In genomic region chr3L:4543034-4543806, dm6 we compare ENCODE assay signal across 1 fruit fly cellular context.
TF ChIP-seq lines count a peak whose summit lies in the region.

No protein-coding gene starts in this region.

TF ChIP-seq in whole organism, embryonic, 481 proteins besides CTCF, POLR2A, EP300 and RAD21 (continued from another document and continues in another):
- TF ChIP-seq repo (GFP tag; optimal IDR thresholded peaks at IDR 0.05; lab: Kevin White, UChicago) (no peak), CG13123 (GFP tag; optimal IDR thresholded peaks at IDR 0.05; lab: Kevin White, UChicago) (no peak), CG10543 (GFP tag; optimal IDR thresholded peaks at IDR 0.05; lab: Kevin White, UChicago) (peak; percentile 43), CG4282 (GFP tag; optimal IDR thresholded peaks at IDR 0.05; lab: Kevin White, UChicago) (peak; percentile 80), Lhr (GFP tag; optimal IDR thresholded peaks at IDR 0.05; lab: Kevin White, UChicago) (no peak), nau (GFP tag; optimal IDR thresholded peaks at IDR 0.05; lab: Kevin White, UChicago) (no peak), CG7963 (GFP tag; IDR thresholded peaks at IDR 0.05; lab: Robert Waterston, UW; ENCODE audit: partially characterized antibody) (no peak), CG6175 (GFP tag; IDR thresholded peaks at IDR 0.05; lab: Robert Waterston, UW) (no peak; the same call in 2 of the 3 replicates), Deaf1 (tag; optimal IDR thresholded peaks at IDR 0.05; lab: Kevin White, UChicago) (peak; percentile 3), Atf6 (GFP tag; IDR thresholded peaks at IDR 0.05; lab: Robert Waterston, UW) (peak; percentile 9; the same call in 1 of the 2 replicates), dmrt99B (tag; optimal IDR thresholded peaks at IDR 0.05; lab: Kevin White, UChicago) (peak; percentile 16), Drgx (GFP tag; IDR thresholded peaks at IDR 0.05; lab: Robert Waterston, UW) (peak; percentile 78), CG8924 (tag; optimal IDR thresholded peaks at IDR 0.05; lab: Kevin White, UChicago) (peak; percentile 40), CG8765 (GFP tag; IDR thresholded peaks at IDR 0.05; lab: Robert Waterston, UW) (peak; percentile 37; the same call in 1 of the 2 replicates), CG12299 (tag; optimal IDR thresholded peaks at IDR 0.05; lab: Kevin White, UChicago) (no peak), nmo (GFP tag; optimal IDR thresholded peaks at IDR 0.05; lab: Kevin White, UChicago) (peak; percentile 5), CrebB (tag; optimal IDR thresholded peaks at IDR 0.05; lab: Kevin White, UChicago) (no peak), dmrt11E (tag; optimal IDR thresholded peaks at IDR 0.05; lab: Kevin White, UChicago) (no peak), CG17359 (tag; optimal IDR thresholded peaks at IDR 0.05; lab: Kevin White, UChicago) (peak; percentile 23), Rfx (GFP tag; IDR thresholded peaks at IDR 0.05; lab: Robert Waterston, UW) (peak; percentile 71), CkIIα-i1 (GFP tag; IDR thresholded peaks at IDR 0.05; lab: Robert Waterston, UW) (no peak), fd96Cb (tag; optimal IDR thresholded peaks at IDR 0.05; lab: Kevin White, UChicago) (no peak), CG32532 (GFP tag; IDR thresholded peaks at IDR 0.05; lab: Robert Waterston, UW) (peak; percentile 67), CG10267 (tag; optimal IDR thresholded peaks at IDR 0.05; lab: Kevin White, UChicago) (peak; percentile 13), sd (tag; optimal IDR thresholded peaks at IDR 0.05; lab: Kevin White, UChicago) (no peak), Gsc (GFP tag; IDR thresholded peaks at IDR 0.05; lab: Robert Waterston, UW) (no peak), Dad (GFP tag; optimal IDR thresholded peaks at IDR 0.05; lab: Kevin White, UChicago) (peak; percentile 22), CG12104 (GFP tag; optimal IDR thresholded peaks at IDR 0.05; lab: Kevin White, UChicago) (no peak), wdn (GFP tag; IDR thresholded peaks at IDR 0.05; lab: Robert Waterston, UW) (no peak), tx (GFP tag; optimal IDR thresholded peaks at IDR 0.05; lab: Kevin White, UChicago) (no peak), CG4424 (GFP tag; optimal IDR thresholded peaks at IDR 0.05; lab: Kevin White, UChicago) (peak; percentile 5), kah (GFP tag; optimal IDR thresholded peaks at IDR 0.05; lab: Kevin White, UChicago) (no peak), cg (GFP tag; optimal IDR thresholded peaks at IDR 0.05; lab: Kevin White, UChicago) (no peak), Jarid2 (GFP tag; optimal IDR thresholded peaks at IDR 0.05; lab: Kevin White, UChicago) (no peak), vnd (GFP tag; IDR thresholded peaks at IDR 0.05; lab: Robert Waterston, UW; ENCODE audit: partially characterized antibody) (no peak), CG10431 (GFP tag; optimal IDR thresholded peaks at IDR 0.05; lab: Kevin White, UChicago) (no peak), CG31441 (GFP tag; IDR thresholded peaks at IDR 0.05; lab: Robert Waterston, UW) (no peak), chinmo (GFP tag; IDR thresholded peaks at IDR 0.05; lab: Robert Waterston, UW; ENCODE audit: partially characterized antibody) (0 out of 4 replicates have a peak, but pooled peaks have one; percentile 68), slp2 (GFP tag; optimal IDR thresholded peaks at IDR 0.05; lab: Kevin White, UChicago) (no peak), Med (GFP tag; lab: Kevin White, UChicago) (peak; percentile 96), Blimp-1 (GFP tag; optimal IDR thresholded peaks at IDR 0.05; lab: Kevin White, UChicago) (no peak), CG8281 (tag; optimal IDR thresholded peaks at IDR 0.05; lab: Kevin White, UChicago) (no peak), CG4854 (GFP tag; optimal IDR thresholded peaks at IDR 0.05; lab: Kevin White, UChicago) (no peak), sens-2 (GFP tag; IDR thresholded peaks at IDR 0.05; lab: Robert Waterston, UW) (no peak), Neu2 (GFP tag; optimal IDR thresholded peaks at IDR 0.05; lab: Kevin White, UChicago; ENCODE audit: borderline replicate concordance) (no peak), Sox102F (GFP tag; optimal IDR thresholded peaks at IDR 0.05; lab: Kevin White, UChicago) (no peak), bcd (GFP tag; optimal IDR thresholded peaks at IDR 0.05; lab: Kevin White, UChicago) (peak; percentile 15), az2 (GFP tag; optimal IDR thresholded peaks at IDR 0.05; lab: Kevin White, UChicago) (no peak), Chrac-16 (GFP tag; optimal IDR thresholded peaks at IDR 0.05; lab: Kevin White, UChicago) (peak; percentile 29), disco-r (GFP tag; optimal IDR thresholded peaks at IDR 0.05; lab: Kevin White, UChicago) (no peak), Doc3 (GFP tag; IDR thresholded peaks at IDR 0.05; lab: Robert Waterston, UW; ENCODE audit: partially characterized antibody) (no peak), CG16779 (GFP tag; IDR thresholded peaks at IDR 0.05; lab: Robert Waterston, UW) (0 out of 2 replicates have a peak, but pooled peaks have one; percentile 26), gfzf (GFP tag; optimal IDR thresholded peaks at IDR 0.05; lab: Kevin White, UChicago) (no peak), B-H1 (GFP tag; IDR thresholded peaks at IDR 0.05; lab: Robert Waterston, UW) (no peak), CG6654 (GFP tag; optimal IDR thresholded peaks at IDR 0.05; lab: Kevin White, UChicago) (no peak), hb (GFP tag; IDR thresholded peaks at IDR 0.05; lab: Robert Waterston, UW; ENCODE audit: partially characterized antibody) (no peak), Kr (GFP tag; optimal IDR thresholded peaks at IDR 0.05; lab: Kevin White, UChicago) (no peak), CG6683 (GFP tag; optimal IDR thresholded peaks at IDR 0.05; lab: Kevin White, UChicago) (no peak), D19A (tag; optimal IDR thresholded peaks at IDR 0.05; lab: Kevin White, UChicago) (no peak), Opbp (GFP tag; IDR thresholded peaks at IDR 0.05; lab: Robert Waterston, UW; ENCODE audit: partially characterized antibody) (no peak), HLH54F (GFP tag; optimal IDR thresholded peaks at IDR 0.05; lab: Kevin White, UChicago) (peak; percentile 37), CG2129 (GFP tag; IDR thresholded peaks at IDR 0.05; lab: Robert Waterston, UW; ENCODE audit: partially characterized antibody) (no peak), CG13287 (GFP tag; IDR thresholded peaks at IDR 0.05; lab: Robert Waterston, UW; ENCODE audit: partially characterized antibody) (no peak), Taf1 (GFP tag; IDR thresholded peaks at IDR 0.05; lab: Robert Waterston, UW) (peak; percentile 42; the same call in 1 of the 2 replicates), yki (optimal IDR thresholded peaks at IDR 0.05; lab: Kevin White, UChicago) (no peak), Meics (GFP tag; optimal IDR thresholded peaks at IDR 0.05; lab: Kevin White, UChicago) (peak; percentile 52), klu (GFP tag; IDR thresholded peaks at IDR 0.05; lab: Robert Waterston, UW) (no peak), her (GFP tag; optimal IDR thresholded peaks at IDR 0.05; lab: Kevin White, UChicago) (peak; percentile 56), Awh (GFP tag; IDR thresholded peaks at IDR 0.05; lab: Robert Waterston, UW) (no peak), croc (GFP tag; conservative IDR thresholded peaks at IDR 0.05; lab: Robert Waterston, UW) (no peak), CG7928 (GFP tag; optimal IDR thresholded peaks at IDR 0.05; lab: Kevin White, UChicago) (no peak), onecut (GFP tag; IDR thresholded peaks at IDR 0.05; lab: Robert Waterston, UW) (0 out of 2 replicates have a peak, but pooled peaks have one; percentile 15), Lim3 (GFP tag; IDR thresholded peaks at IDR 0.05; lab: Robert Waterston, UW) (no peak), ash1 (GFP tag; optimal IDR thresholded peaks at IDR 0.05; lab: Kevin White, UChicago) (no peak), Sox100B (GFP tag; optimal IDR thresholded peaks at IDR 0.05; lab: Kevin White, UChicago) (peak; percentile 2), CG1603 (tag; optimal IDR thresholded peaks at IDR 0.05; lab: Kevin White, UChicago) (peak; percentile 6), ab (GFP tag; optimal IDR thresholded peaks at IDR 0.05; lab: Kevin White, UChicago) (no peak), CG10979 (tag; optimal IDR thresholded peaks at IDR 0.05; lab: Kevin White, UChicago) (no peak), mirr (GFP tag; optimal IDR thresholded peaks at IDR 0.05; lab: Kevin White, UChicago) (no peak), CG9817 (tag; optimal IDR thresholded peaks at IDR 0.05; lab: Kevin White, UChicago) (peak; percentile 28), gem (tag; optimal IDR thresholded peaks at IDR 0.05; lab: Kevin White, UChicago) (peak; percentile 28), CG33557 (GFP tag; optimal IDR thresholded peaks at IDR 0.05; lab: Kevin White, UChicago) (no peak), Asciz (GFP tag; optimal IDR thresholded peaks at IDR 0.05; lab: Kevin White, UChicago) (no peak), CG3726 (GFP tag; IDR thresholded peaks at IDR 0.05; lab: Robert Waterston, UW) (no peak), trem (tag; optimal IDR thresholded peaks at IDR 0.05; lab: Kevin White, UChicago) (no peak), row (GFP tag; IDR thresholded peaks at IDR 0.05; lab: Robert Waterston, UW) (peak; percentile 81), CG11093 (GFP tag; IDR thresholded peaks at IDR 0.05; lab: Robert Waterston, UW) (no peak), ken (GFP tag; IDR thresholded peaks at IDR 0.05; lab: Robert Waterston, UW) (0 out of 3 replicates have a peak, but pooled peaks have one; percentile 25), CG9932 (GFP tag; IDR thresholded peaks at IDR 0.05; lab: Robert Waterston, UW) (peak; percentile 74), trh (GFP tag; optimal IDR thresholded peaks at IDR 0.05; lab: Kevin White, UChicago) (no peak), al (GFP tag; IDR thresholded peaks at IDR 0.05; lab: Robert Waterston, UW) (peak; percentile 51; the same call in 1 of the 2 replicates), pb (GFP tag; optimal IDR thresholded peaks at IDR 0.05; lab: Kevin White, UChicago) (no peak), maf-S (GFP tag; optimal IDR thresholded peaks at IDR 0.05; lab: Kevin White, UChicago) (peak; percentile 35), E2f2 (GFP tag; IDR thresholded peaks at IDR 0.05; lab: Robert Waterston, UW) (no peak), tap (tag; optimal IDR thresholded peaks at IDR 0.05; lab: Kevin White, UChicago) (no peak), jigr1 (GFP tag; IDR thresholded peaks at IDR 0.05; lab: Robert Waterston, UW) (no peak), Dbx (GFP tag; IDR thresholded peaks at IDR 0.05; lab: Robert Waterston, UW) (peak; percentile 71; the same call in 1 of the 3 replicates), CG2202 (tag; optimal IDR thresholded peaks at IDR 0.05; lab: Kevin White, UChicago) (no peak), ssp (GFP tag; IDR thresholded peaks at IDR 0.05; lab: Robert Waterston, UW) (no peak), HHEX (GFP tag; optimal IDR thresholded peaks at IDR 0.05; lab: Kevin White, UChicago) (no peak), nerfin-1 (tag; optimal IDR thresholded peaks at IDR 0.05; lab: Kevin White, UChicago) (no peak), HLH3B (GFP tag; IDR thresholded peaks at IDR 0.05; lab: Robert Waterston, UW) (peak; percentile 36; the same call in 1 of the 2 replicates), Dp (GFP tag; optimal IDR thresholded peaks at IDR 0.05; lab: Kevin White, UChicago) (no peak), CG33213 (GFP tag; optimal IDR thresholded peaks at IDR 0.05; lab: Kevin White, UChicago) (no peak), CG12659 (GFP tag; optimal IDR thresholded peaks at IDR 0.05; lab: Kevin White, UChicago) (peak; percentile 14), org-1 (GFP tag; optimal IDR thresholded peaks at IDR 0.05; lab: Kevin White, UChicago) (peak; percentile 9), crc (GFP tag; optimal IDR thresholded peaks at IDR 0.05; lab: Kevin White, UChicago) (no peak), aop (GFP tag; IDR thresholded peaks at IDR 0.05; lab: Robert Waterston, UW) (no peak), CG16813 (GFP tag; IDR thresholded peaks at IDR 0.05; lab: Robert Waterston, UW; ENCODE audit: partially characterized antibody) (no peak), CG10462 (GFP tag; optimal IDR thresholded peaks at IDR 0.05; lab: Kevin White, UChicago) (no peak), bab2 (GFP tag; optimal IDR thresholded peaks at IDR 0.05; lab: Kevin White, UChicago) (no peak), en (GFP tag; optimal IDR thresholded peaks at IDR 0.05; lab: Kevin White, UChicago) (no peak), CG13894 (tag; optimal IDR thresholded peaks at IDR 0.05; lab: Kevin White, UChicago) (peak; percentile 52), gt (GFP tag; IDR thresholded peaks at IDR 0.05; lab: Robert Waterston, UW) (no peak), Nf-YC (tag; optimal IDR thresholded peaks at IDR 0.05; lab: Kevin White, UChicago) (no peak), Dref (GFP tag; IDR thresholded peaks at IDR 0.05; lab: Robert Waterston, UW) (0 out of 2 replicates have a peak, but pooled peaks have one; percentile 4), zf30C (GFP tag; optimal IDR thresholded peaks at IDR 0.05; lab: Kevin White, UChicago) (no peak), Dfd (GFP tag; optimal IDR thresholded peaks at IDR 0.05; lab: Kevin White, UChicago) (no peak), p53 (GFP tag; optimal IDR thresholded peaks at IDR 0.05; lab: Kevin White, UChicago) (no peak), vvl (GFP tag; IDR thresholded peaks at IDR 0.05; lab: Robert Waterston, UW) (peak; percentile 54; the same call in 1 of the 2 replicates), sob (GFP tag; IDR thresholded peaks at IDR 0.05; lab: Robert Waterston, UW) (0 out of 2 replicates have a peak, but pooled peaks have one; percentile 11), nom (GFP tag; optimal IDR thresholded peaks at IDR 0.05; lab: Kevin White, UChicago) (peak; percentile 100), tup (GFP tag; optimal IDR thresholded peaks at IDR 0.05; lab: Kevin White, UChicago) (no peak), Hmr (GFP tag; optimal IDR thresholded peaks at IDR 0.05; lab: Kevin White, UChicago) (peak; percentile 23), CG5953 (GFP tag; IDR thresholded peaks at IDR 0.05; lab: Robert Waterston, UW) (no peak), CG9609 (GFP tag; optimal IDR thresholded peaks at IDR 0.05; lab: Kevin White, UChicago) (peak; percentile 45), Antp (GFP tag; optimal IDR thresholded peaks at IDR 0.05; lab: Kevin White, UChicago) (peak; percentile 63), rib (GFP tag; IDR thresholded peaks at IDR 0.05; lab: Robert Waterston, UW) (no peak), Ptx1 (GFP tag; IDR thresholded peaks at IDR 0.05; lab: Robert Waterston, UW) (peak; percentile 25; the same call in 1 of the 2 replicates), ap (GFP tag; IDR thresholded peaks at IDR 0.05; lab: Robert Waterston, UW) (no peak), H15 (GFP tag; IDR thresholded peaks at IDR 0.05; lab: Robert Waterston, UW) (no peak), sna (GFP tag; IDR thresholded peaks at IDR 0.05; lab: Robert Waterston, UW; ENCODE audit: partially characterized antibody) (no peak), CG1233 (GFP tag; optimal IDR thresholded peaks at IDR 0.05; lab: Kevin White, UChicago) (peak; percentile 28), so (GFP tag; IDR thresholded peaks at IDR 0.05; lab: Robert Waterston, UW) (no peak)
